Worm (Caenorhabditis elegans) whole organism, young adult: ENCODE data around the gene T19C4.1.
"Not testable (repeated sequence)": the region's sequence is repeated elsewhere in the genome, so short reads cannot be mapped to it uniquely, and the experiment has no call there.

Source experiments
- Y79H2A.3 ChIP-seq: fragments of 200-800 bp; sonication (Bioruptor generic); conservative IDR thresholded peaks from 2 replicates; pipeline ENCODE4 v1.3.6; 2022; ENCODE audit warnings: missing genetic modification reagents, missing genetic modification characterization, missing compliant biosample characterization
- ceh-27 ChIP-seq: fragments of 200-800 bp; sonication (Bioruptor generic); optimal IDR thresholded peaks from 2 replicates; lab custom pipeline; 2018; ENCODE audit warnings: mild to moderate bottlenecking, missing genetic modification characterization, moderate library complexity, missing compliant biosample characterization

DNA sequence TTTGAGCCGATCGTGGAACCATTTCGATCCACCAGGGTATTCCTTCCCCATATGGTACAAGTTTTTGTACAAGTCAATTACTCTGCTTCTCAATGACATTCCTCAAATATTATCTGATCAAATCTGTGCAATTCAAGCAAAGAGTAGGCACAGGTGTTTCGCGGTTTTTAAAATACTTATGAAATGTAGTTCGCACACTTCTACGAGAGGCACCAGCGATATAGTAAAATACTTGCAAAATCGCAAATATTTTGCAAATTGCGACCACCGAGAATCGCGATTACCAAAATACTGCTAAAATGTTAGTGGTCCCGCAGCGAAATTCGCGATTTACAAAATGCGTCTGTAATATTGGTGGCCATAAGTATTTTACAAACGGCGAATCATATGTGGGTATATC is 39.9 kb upstream of the T19C4.1 start, which contains the start of gene Y42A5A.5:
- TF ChIP-seq ceh-27 (GFP tag; lab: Kevin White, UChicago); Y79H2A.3 (GFP tag; lab: Robert Waterston, UW): not testable (repeated sequence)
